Fruit fly (Drosophila melanogaster) whole organism, embryonic: ENCODE results near the gene Hip14.

ENCODE experiments used
- Abd-B ChIP-seq: fragments of 200-800 bp; sonication (Bioruptor generic); optimal IDR thresholded peaks from 2 replicates; lab custom pipeline; 2018; ENCODE audit warnings: missing biosample characterization, mild to moderate bottlenecking, missing genetic modification characterization, moderate library complexity
- Adf1 ChIP-seq: fragments of 200-800 bp; sonication (Bioruptor generic); IDR thresholded peaks from 2 replicates; pipeline ENCODE4 v1.3.6; 2022; ENCODE audit warnings: missing biosample characterization, missing genetic modification characterization
- Aef1 ChIP-seq: fragments of 200-800 bp; sonication (Bioruptor generic); IDR thresholded peaks from 3 replicates; pipeline ENCODE4 v1.3.6; 2022; ENCODE audit warnings: missing biosample characterization, missing genetic modification characterization
- Atf-2 ChIP-seq: fragments of 200-800 bp; sonication (Bioruptor generic); optimal IDR thresholded peaks from 2 replicates; lab custom pipeline; 2016; ENCODE audit warnings: missing biosample characterization, missing genetic modification characterization
- Atf3 ChIP-seq: fragments of 200-800 bp; sonication (Bioruptor generic); optimal IDR thresholded peaks from 3 replicates; lab custom pipeline; 2016; ENCODE audit warnings: missing biosample characterization, missing genetic modification characterization
- B-H2 ChIP-seq: fragments of 200-800 bp; sonication (Bioruptor generic); optimal IDR thresholded peaks from 2 replicates; lab custom pipeline; 2018; ENCODE audit warnings: missing biosample characterization, mild to moderate bottlenecking, missing genetic modification characterization
- Bgb ChIP-seq: fragments of 200-800 bp; sonication (Bioruptor generic); IDR thresholded peaks from 2 replicates; pipeline ENCODE4 v1.3.6; 2022; ENCODE audit warnings: missing biosample characterization, missing genetic modification characterization; ENCODE audit not compliant: partially characterized antibody
- CG10431 ChIP-seq: fragments of 200-800 bp; sonication (Bioruptor generic); optimal IDR thresholded peaks from 3 replicates; lab custom pipeline; 2018; ENCODE audit warnings: missing biosample characterization, mild to moderate bottlenecking, missing genetic modification characterization
- CG11085 ChIP-seq: fragments of 200-800 bp; sonication (Bioruptor generic); IDR thresholded peaks from 2 replicates; pipeline ENCODE4 v1.3.6; 2022; ENCODE audit warnings: missing biosample characterization, missing genetic modification characterization
- CG11398 ChIP-seq: fragments of 200-800 bp; sonication (Bioruptor generic); optimal IDR thresholded peaks from 2 replicates; lab custom pipeline; 2016; ENCODE audit warnings: missing biosample characterization, missing genetic modification characterization
- CG12659 ChIP-seq: fragments of 200-800 bp; sonication (Bioruptor generic); optimal IDR thresholded peaks from 3 replicates; lab custom pipeline; 2017; ENCODE audit warnings: mild to moderate bottlenecking, missing biosample characterization, missing genetic modification reagents, missing genetic modification characterization
- CG15269 ChIP-seq: fragments of 200-800 bp; sonication (Bioruptor generic); optimal IDR thresholded peaks from 2 replicates; lab custom pipeline; 2018; ENCODE audit warnings: missing biosample characterization, mild to moderate bottlenecking, missing genetic modification characterization, moderate library complexity
- CG17328 ChIP-seq: fragments of 200-800 bp; sonication (Bioruptor generic); IDR thresholded peaks from 2 replicates; pipeline ENCODE4 v1.3.6; 2022; ENCODE audit warnings: missing biosample characterization, missing genetic modification characterization
- CG18764 ChIP-seq: fragments of 200-800 bp; sonication (Bioruptor generic); optimal IDR thresholded peaks from 3 replicates; lab custom pipeline; 2016; ENCODE audit warnings: missing biosample characterization, missing genetic modification characterization
- CG2202 ChIP-seq: fragments of 200-800 bp; sonication (Bioruptor generic); optimal IDR thresholded peaks from 2 replicates; lab custom pipeline; 2018; ENCODE audit warnings: missing biosample characterization, mild to moderate bottlenecking, missing genetic modification characterization
- CG4328 ChIP-seq: fragments of 200-800 bp; sonication (Bioruptor generic); optimal IDR thresholded peaks from 3 replicates; lab custom pipeline; 2017; ENCODE audit warnings: missing biosample characterization, missing genetic modification reagents, missing genetic modification characterization
- CG43689 ChIP-seq: fragments of 200-800 bp; sonication (Bioruptor generic); IDR thresholded peaks from 2 replicates; pipeline ENCODE4 v1.3.6; 2022; ENCODE audit warnings: missing biosample characterization, missing genetic modification characterization
- CG4707 ChIP-seq: fragments of 200-800 bp; sonication (Bioruptor generic); optimal IDR thresholded peaks from 2 replicates; lab custom pipeline; 2018; ENCODE audit warnings: missing biosample characterization, mild to moderate bottlenecking, missing genetic modification characterization, moderate library complexity
- CG6175 ChIP-seq: fragments of 200-800 bp; sonication (Bioruptor generic); IDR thresholded peaks from 3 replicates; pipeline ENCODE4 v1.3.6; 2022; ENCODE audit warnings: missing biosample characterization, missing genetic modification characterization
- CG6272 ChIP-seq: fragments of 200-800 bp; sonication (Bioruptor generic); IDR thresholded peaks from 2 replicates; pipeline ENCODE4 v1.3.6; 2022; ENCODE audit warnings: missing biosample characterization, missing genetic modification characterization
- CG6791 ChIP-seq: fragments of 200-800 bp; sonication (Bioruptor generic); IDR thresholded peaks from 3 replicates; pipeline ENCODE4 v1.3.6; 2022; ENCODE audit warnings: missing biosample characterization, missing genetic modification characterization; ENCODE audit not compliant: partially characterized antibody
- CG7271 ChIP-seq: fragments of 200-800 bp; sonication (Bioruptor generic); optimal IDR thresholded peaks from 2 replicates; lab custom pipeline; 2018; ENCODE audit warnings: missing biosample characterization, mild to moderate bottlenecking, missing genetic modification characterization, moderate library complexity
- CG7839 ChIP-seq: fragments of 200-800 bp; sonication (Bioruptor generic); optimal IDR thresholded peaks from 3 replicates; lab custom pipeline; 2018; ENCODE audit warnings: missing biosample characterization, mild to moderate bottlenecking, missing genetic modification characterization, moderate library complexity
- CG8281 ChIP-seq: fragments of 200-800 bp; sonication (Bioruptor generic); optimal IDR thresholded peaks from 2 replicates; lab custom pipeline; 2018; ENCODE audit warnings: missing biosample characterization, mild to moderate bottlenecking, missing genetic modification characterization, moderate library complexity
- CG8290 ChIP-seq, 3 experiments: fragments of 200-800 bp; sonication (Bioruptor generic); optimal IDR thresholded peaks; 2 replicates each; lab custom pipeline; 2016 to 2019; ENCODE audit warnings: missing biosample characterization in 3 of 3, missing genetic modification characterization in 3 of 3, mild to moderate bottlenecking in 2 of 3, moderate library complexity in 1 of 3
- CG8478 ChIP-seq: fragments of >200 bp; optimal IDR thresholded peaks from 2 replicates; lab custom pipeline; 2018
- CG8765 ChIP-seq: fragments of 200-800 bp; sonication (Bioruptor generic); IDR thresholded peaks from 2 replicates; pipeline ENCODE4 v1.3.6; 2022; ENCODE audit warnings: missing biosample characterization, missing genetic modification characterization
- Doc2 ChIP-seq: fragments of 200-800 bp; sonication (Bioruptor generic); IDR thresholded peaks from 2 replicates; pipeline ENCODE4 v1.3.6; 2022; ENCODE audit warnings: missing biosample characterization, missing genetic modification characterization
- Doc3 ChIP-seq: fragments of 200-800 bp; sonication (Bioruptor generic); IDR thresholded peaks from 3 replicates; pipeline ENCODE4 v1.3.6; 2022; ENCODE audit warnings: missing biosample characterization, missing genetic modification characterization; ENCODE audit not compliant: partially characterized antibody
- Fer3 ChIP-seq: fragments of 200-800 bp; sonication (Bioruptor generic); optimal IDR thresholded peaks from 2 replicates; lab custom pipeline; 2018; ENCODE audit warnings: missing biosample characterization, mild to moderate bottlenecking, missing genetic modification characterization, moderate library complexity
- Kr ChIP-seq: fragments of 200-800 bp; sonication (Bioruptor generic); optimal IDR thresholded peaks from 2 replicates; lab custom pipeline; 2017; ENCODE audit warnings: missing biosample characterization, mild to moderate bottlenecking, missing genetic modification characterization
- MTF-1 ChIP-seq: fragments of 200-800 bp; sonication (Bioruptor generic); optimal IDR thresholded peaks from 2 replicates; lab custom pipeline; 2018; ENCODE audit warnings: missing biosample characterization, mild to moderate bottlenecking, missing genetic modification characterization, borderline replicate concordance
- Nf-YC ChIP-seq: fragments of 200-800 bp; optimal IDR thresholded peaks from 3 replicates; lab custom pipeline; 2019; ENCODE audit warnings: missing biosample characterization, mild to moderate bottlenecking, missing genetic modification characterization, moderate library complexity
- Six4 ChIP-seq: fragments of 200-800 bp; sonication (Bioruptor generic); optimal IDR thresholded peaks from 2 replicates; lab custom pipeline; 2016; ENCODE audit warnings: missing biosample characterization, missing genetic modification characterization
- Spps ChIP-seq: fragments of 200-800 bp; sonication (Bioruptor generic); optimal IDR thresholded peaks from 2 replicates; lab custom pipeline; 2018; ENCODE audit warnings: missing biosample characterization, mild to moderate bottlenecking, missing genetic modification characterization
- Sry-δ ChIP-seq: fragments of 200-800 bp; sonication (Bioruptor generic); optimal IDR thresholded peaks from 2 replicates; lab custom pipeline; 2016; ENCODE audit warnings: missing biosample characterization, missing genetic modification characterization
- Stat92E ChIP-seq, 3 experiments: fragments of >200 bp in 2 of 3; fragments of 200-800 bp in 1 of 3; sonication (Bioruptor generic) in 1 of 3; optimal IDR thresholded peaks; 2 replicates each; lab custom pipeline; 2017 to 2019; ENCODE audit warnings: missing biosample characterization in 3 of 3, missing genetic modification characterization in 3 of 3, mild to moderate bottlenecking in 1 of 3, moderate library complexity in 1 of 3
- br ChIP-seq: fragments of >200 bp; optimal IDR thresholded peaks from 2 replicates; lab custom pipeline; 2017
- en ChIP-seq: fragments of 200-800 bp; sonication (Bioruptor generic); optimal IDR thresholded peaks from 2 replicates; lab custom pipeline; 2016; ENCODE audit warnings: missing biosample characterization, missing genetic modification characterization
- knrl ChIP-seq: fragments of 200-800 bp; sonication (Bioruptor generic); IDR thresholded peaks from 3 replicates; pipeline ENCODE4 v1.3.6; 2022; ENCODE audit warnings: missing biosample characterization, missing genetic modification characterization; ENCODE audit not compliant: partially characterized antibody
- lab ChIP-seq: fragments of 200-800 bp; sonication (Bioruptor generic); optimal IDR thresholded peaks from 3 replicates; lab custom pipeline; 2017; ENCODE audit warnings: missing biosample characterization, missing genetic modification characterization, mild to moderate bottlenecking, moderate library complexity, missing genetic modification reagents
- nerfin-1 ChIP-seq: fragments of 200-800 bp; sonication (Bioruptor generic); optimal IDR thresholded peaks from 3 replicates; lab custom pipeline; 2019; ENCODE audit warnings: missing biosample characterization, mild to moderate bottlenecking, missing genetic modification characterization, moderate library complexity
- salm ChIP-seq: fragments of 200-800 bp; sonication (Bioruptor generic); optimal IDR thresholded peaks from 2 replicates; lab custom pipeline; 2018; ENCODE audit warnings: missing biosample characterization, mild to moderate bottlenecking, missing genetic modification characterization
- schlank ChIP-seq: fragments of 200-800 bp; sonication (Bioruptor generic); optimal IDR thresholded peaks from 2 replicates; lab custom pipeline; 2018; ENCODE audit warnings: missing biosample characterization, mild to moderate bottlenecking, missing genetic modification characterization
- sima ChIP-seq: fragments of 200-800 bp; sonication (Bioruptor generic); optimal IDR thresholded peaks from 2 replicates; lab custom pipeline; 2016; ENCODE audit warnings: missing biosample characterization, missing genetic modification characterization
- sqz ChIP-seq: fragments of 200-800 bp; sonication (Bioruptor generic); optimal IDR thresholded peaks from 3 replicates; lab custom pipeline; 2018; ENCODE audit warnings: missing biosample characterization, mild to moderate bottlenecking, missing genetic modification characterization
- unpg ChIP-seq: fragments of 200-800 bp; sonication (Bioruptor generic); optimal IDR thresholded peaks from 3 replicates; lab custom pipeline; 2018; ENCODE audit warnings: missing biosample characterization, mild to moderate bottlenecking, missing genetic modification characterization, moderate library complexity
- vfl ChIP-seq: fragments of 200-800 bp; sonication (Bioruptor generic); optimal IDR thresholded peaks from 2 replicates; lab custom pipeline; 2016; ENCODE audit warnings: missing biosample characterization, missing genetic modification characterization
- vnd ChIP-seq: fragments of 200-800 bp; sonication (Bioruptor generic); IDR thresholded peaks from 3 replicates; pipeline ENCODE4 v1.3.6; 2022; ENCODE audit warnings: missing biosample characterization, missing genetic modification characterization; ENCODE audit not compliant: partially characterized antibody
- zen2 ChIP-seq: fragments of 200-800 bp; sonication (Bioruptor generic); IDR thresholded peaks from 3 replicates; pipeline ENCODE4 v1.3.6; 2022; ENCODE audit warnings: missing biosample characterization, missing genetic modification characterization; ENCODE audit not compliant: partially characterized antibody

Gene Hip14

DNA sequence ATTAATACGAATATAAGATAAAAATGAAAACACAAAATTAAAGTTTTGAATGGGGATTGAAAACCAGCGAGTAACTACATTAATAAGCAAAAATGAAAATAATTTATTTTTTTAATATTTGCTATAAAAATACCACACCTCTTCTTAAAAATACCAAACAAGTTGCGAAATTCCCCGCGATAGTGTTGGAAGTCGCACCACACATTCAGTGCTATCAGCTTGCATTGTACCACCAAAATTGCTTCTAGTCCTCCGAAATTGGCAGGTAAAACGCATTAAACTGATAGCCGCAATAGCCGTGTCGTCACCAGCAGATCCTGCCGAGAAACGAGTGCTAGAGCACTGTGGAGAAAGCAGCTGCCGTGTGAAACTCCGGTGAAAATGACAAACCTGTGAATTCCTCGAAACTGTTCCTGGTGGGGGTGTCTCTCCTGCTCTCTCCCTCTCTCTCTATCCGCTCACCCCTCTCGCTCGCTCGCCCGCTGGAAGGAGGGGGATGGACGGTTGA, at the start of gene Hip14 (continued):
- no peak for TF ChIP-seq CG43689 (GFP tag; lab: Robert Waterston, UW)
- no peak for TF ChIP-seq CG7839 (tag; lab: Kevin White, UChicago)
- no peak for TF ChIP-seq lab (GFP tag; lab: Kevin White, UChicago)
- TF ChIP-seq sqz, result no peak
- TF ChIP-seq CG4707 (GFP tag; lab: Kevin White, UChicago), result no peak
- TF ChIP-seq CG18764, result no peak
- TF ChIP-seq salm, result no peak
- no peak for TF ChIP-seq CG11085 (GFP tag; lab: Robert Waterston, UW)
- TF ChIP-seq Doc2 (GFP tag; lab: Robert Waterston, UW), result no peak
- no peak for TF ChIP-seq Sry-δ (GFP tag; lab: Kevin White, UChicago)
- peak; percentile 41; the same call in 1 of the 3 replicates for TF ChIP-seq Doc3
- TF ChIP-seq CG2202 (tag; lab: Kevin White, UChicago), result no peak
- no peak for TF ChIP-seq CG10431 (GFP tag; lab: Kevin White, UChicago)
- TF ChIP-seq nerfin-1 (tag; lab: Kevin White, UChicago), result peak; percentile 80
- 0 out of 3 replicates have a peak, but pooled peaks have one; percentile 46 for TF ChIP-seq CG6791 (GFP tag; lab: Robert Waterston, UW)
- peak; percentile 58 for TF ChIP-seq CG8478 (lab: Kevin White, UChicago)
- TF ChIP-seq unpg (GFP tag; lab: Kevin White, UChicago), result no peak
- TF ChIP-seq Bgb (GFP tag; lab: Robert Waterston, UW), result peak; percentile 33; the same call in 1 of the 2 replicates
- no peak for TF ChIP-seq sima (GFP tag; lab: Kevin White, UChicago)
- no peak for TF ChIP-seq Abd-B (GFP tag; lab: Kevin White, UChicago)
- TF ChIP-seq CG15269 (tag; lab: Kevin White, UChicago), result no peak
- TF ChIP-seq vfl (GFP tag; lab: Kevin White, UChicago), result no peak
- no peak for TF ChIP-seq MTF-1 (GFP tag; lab: Kevin White, UChicago)
- no peak for TF ChIP-seq Atf3 (GFP tag; lab: Kevin White, UChicago)
- TF ChIP-seq CG17328 (GFP tag; lab: Robert Waterston, UW), result 0 out of 2 replicates have a peak, but pooled peaks have one; percentile 8
- TF ChIP-seq CG7271 (tag; lab: Kevin White, UChicago), result no peak
- no peak for TF ChIP-seq B-H2 (GFP tag; lab: Kevin White, UChicago)
- TF ChIP-seq vnd (GFP tag; lab: Robert Waterston, UW), result no peak
- TF ChIP-seq CG8765 (GFP tag; lab: Robert Waterston, UW), result no peak
- TF ChIP-seq CG6175 (GFP tag; lab: Robert Waterston, UW), result no peak
- no peak for TF ChIP-seq Atf-2 (GFP tag; lab: Kevin White, UChicago)
- TF ChIP-seq br (lab: Kevin White, UChicago), result no peak
- TF ChIP-seq zen2 (GFP tag; lab: Robert Waterston, UW), result no peak
- TF ChIP-seq CG4328 (GFP tag; lab: Kevin White, UChicago), result no peak
- TF ChIP-seq CG6272, result 0 out of 2 replicates have a peak, but pooled peaks have one; percentile 4
- TF ChIP-seq Nf-YC, result no peak
- peak; percentile 70 for TF ChIP-seq CG12659
- TF ChIP-seq Aef1 (GFP tag; lab: Robert Waterston, UW), result no peak
- TF ChIP-seq CG8281 (tag; lab: Kevin White, UChicago), result no peak
- TF ChIP-seq Spps (tag; lab: Kevin White, UChicago), result no peak
- peak; percentile 16; the same call in 1 of the 2 replicates for TF ChIP-seq Adf1
- no peak for TF ChIP-seq knrl (GFP tag; lab: Robert Waterston, UW)
- no peak for TF ChIP-seq Kr (GFP tag; lab: Kevin White, UChicago)
- TF ChIP-seq CG8290 (GFP tag; optimal IDR thresholded peaks at IDR 0.05; lab: Kevin White, UChicago), result no peak
- TF ChIP-seq CG8290 (tag; optimal IDR thresholded peaks at IDR 0.05; lab: Kevin White, UChicago), result no peak
- TF ChIP-seq CG11398, result no peak
- TF ChIP-seq Six4 (GFP tag; lab: Kevin White, UChicago), result no peak
- TF ChIP-seq en (GFP tag; lab: Kevin White, UChicago), result no peak
- TF ChIP-seq Fer3 (tag; lab: Kevin White, UChicago), result no peak
- TF ChIP-seq Stat92E (GFP tag; optimal IDR thresholded peaks at IDR 0.05; lab: Kevin White, UChicago), result peak in 1 of 3 experiments; percentile 62
- TF ChIP-seq schlank (tag; lab: Kevin White, UChicago), result no peak
